Worm (Caenorhabditis elegans) whole organism, L1 larva: ENCODE measurements around the gene hsp-60.

Source experiments
- C34B4.2 ChIP-seq: sonication (generic microtip); optimal IDR thresholded peaks from 2 replicates; lab custom pipeline; 2017; ENCODE audit warnings: mild to moderate bottlenecking, missing genetic modification characterization, missing compliant biosample characterization
- aha-1 ChIP-seq: fragments of 150-350 bp; optimal IDR thresholded peaks from 2 replicates; lab custom pipeline; 2014; ENCODE audit warnings: missing biosample characterization, missing genetic modification characterization
- irx-1 ChIP-seq: sonication (generic microtip); optimal IDR thresholded peaks from 2 replicates; lab custom pipeline; 2016; ENCODE audit warnings: missing genetic modification characterization, missing compliant biosample characterization
- lin-13 ChIP-seq: fragments of 150-350 bp; optimal IDR thresholded peaks from 2 replicates; lab custom pipeline; 2014; ENCODE audit warnings: missing biosample characterization, missing genetic modification reagents, missing genetic modification characterization
- nhr-90 ChIP-seq: sonication (generic microtip); optimal IDR thresholded peaks from 2 replicates; lab custom pipeline; 2016; ENCODE audit warnings: mild to moderate bottlenecking, missing genetic modification characterization, missing compliant biosample characterization; ENCODE audit not compliant: poor library complexity
- pqm-1 ChIP-seq: sonication (generic microtip); optimal IDR thresholded peaks from 3 replicates; lab custom pipeline; 2017; ENCODE audit warnings: missing biosample characterization, missing genetic modification characterization
- sptf-1 ChIP-seq: fragments of 150-350 bp; optimal IDR thresholded peaks from 2 replicates; lab custom pipeline; 2014; ENCODE audit warnings: missing biosample characterization, missing genetic modification characterization
- unc-62 ChIP-seq: fragments of 150-350 bp; optimal IDR thresholded peaks from 2 replicates; lab custom pipeline; 2014; ENCODE audit warnings: missing biosample characterization, missing genetic modification reagents, missing genetic modification characterization

DNA sequence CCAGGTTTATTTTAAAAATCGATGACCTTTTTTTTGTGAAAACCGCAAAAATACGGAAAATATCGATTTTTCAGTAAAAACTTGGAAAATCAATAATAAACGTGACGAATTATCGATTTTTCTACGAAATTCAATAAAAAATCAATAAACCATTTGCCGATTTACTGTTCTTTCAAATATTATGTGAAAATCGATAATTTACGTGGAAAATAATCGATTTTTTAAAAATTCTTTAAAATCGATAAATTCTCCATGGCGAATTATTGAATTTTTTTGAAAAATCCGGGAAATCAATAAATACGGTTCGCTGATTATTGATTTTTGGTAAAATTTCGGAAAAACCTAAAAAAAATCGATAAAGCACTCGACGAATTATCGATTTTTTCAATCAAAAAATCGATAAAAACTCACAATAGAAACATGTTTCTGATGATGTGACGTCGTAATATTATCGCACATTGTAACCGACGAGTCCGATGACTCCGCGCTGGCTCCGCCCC lies 35.3 kb upstream of the hsp-60 start:
- TF ChIP-seq C34B4.2 (tag; lab: Kevin White, UChicago) = no peak
- no peak for TF ChIP-seq irx-1
- TF ChIP-seq unc-62 (GFP tag; lab: Kevin White, UChicago) = no peak
- TF ChIP-seq lin-13 = no peak
- TF ChIP-seq aha-1 (tag; lab: Kevin White, UChicago) = no peak
- no peak for TF ChIP-seq sptf-1
- TF ChIP-seq nhr-90 (tag; lab: Kevin White, UChicago) = no peak
- TF ChIP-seq pqm-1 = no peak
